Worm (Caenorhabditis elegans) whole organism, L2 larva: ENCODE data around the gene txt-18.

Experiments
- F13H6.1 ChIP-seq: sonication (generic microtip); optimal IDR thresholded peaks from 2 replicates; lab custom pipeline; 2016; ENCODE audit warnings: missing genetic modification characterization, missing compliant biosample characterization
- R02D3.7 ChIP-seq: fragments of 150-350 bp; optimal IDR thresholded peaks from 2 replicates; lab custom pipeline; 2014; ENCODE audit warnings: missing biosample characterization, missing genetic modification characterization
- Y55F3AM.14 ChIP-seq: fragments of 200-800 bp; sonication (Bioruptor generic); optimal IDR thresholded peaks from 2 replicates; lab custom pipeline; 2018; ENCODE audit warnings: mild to moderate bottlenecking, missing genetic modification characterization, missing compliant biosample characterization
- ZK546.5 ChIP-seq: sonication (generic microtip); optimal IDR thresholded peaks from 2 replicates; lab custom pipeline; 2017; ENCODE audit warnings: missing biosample characterization, missing genetic modification characterization
- alr-1 ChIP-seq: fragments of 150-350 bp; optimal IDR thresholded peaks from 2 replicates; lab custom pipeline; 2014; ENCODE audit warnings: missing biosample characterization, missing genetic modification characterization
- aly-2 ChIP-seq: fragments of 150-350 bp; optimal IDR thresholded peaks from 2 replicates; lab custom pipeline; 2014; ENCODE audit warnings: missing biosample characterization, missing genetic modification characterization
- ama-1 ChIP-seq: fragments of 150-350 bp; optimal IDR thresholded peaks from 2 replicates; lab custom pipeline; 2018; ENCODE audit warnings: inconsistent platforms
- ceh-16 ChIP-seq: fragments of 150-350 bp; optimal IDR thresholded peaks from 2 replicates; lab custom pipeline; 2014; ENCODE audit warnings: missing biosample characterization, missing genetic modification characterization
- ceh-82 ChIP-seq: fragments of 150-350 bp; optimal IDR thresholded peaks from 2 replicates; lab custom pipeline; 2014; ENCODE audit warnings: missing biosample characterization, missing genetic modification characterization
- crh-2 ChIP-seq: sonication (generic microtip); optimal IDR thresholded peaks from 2 replicates; lab custom pipeline; 2017; ENCODE audit warnings: missing biosample characterization, missing genetic modification characterization
- dmd-4 ChIP-seq: sonication (generic microtip); optimal IDR thresholded peaks from 2 replicates; lab custom pipeline; 2017; ENCODE audit warnings: missing biosample characterization, missing genetic modification characterization
- egl-27 ChIP-seq: sonication (generic microtip); optimal IDR thresholded peaks from 3 replicates; lab custom pipeline; 2017; ENCODE audit warnings: missing biosample characterization, missing genetic modification reagents, missing genetic modification characterization
- elt-1 ChIP-seq: fragments of 150-350 bp; optimal IDR thresholded peaks from 2 replicates; lab custom pipeline; 2014; ENCODE audit warnings: missing biosample characterization, missing genetic modification characterization
- fos-1 ChIP-seq: fragments of 150-350 bp; optimal IDR thresholded peaks from 2 replicates; lab custom pipeline; 2014; ENCODE audit warnings: missing biosample characterization, missing genetic modification characterization
- gmeb-1 ChIP-seq: fragments of 150-350 bp; optimal IDR thresholded peaks from 2 replicates; lab custom pipeline; 2014; ENCODE audit warnings: missing biosample characterization, missing genetic modification characterization
- lin-13 ChIP-seq: fragments of 150-350 bp; optimal IDR thresholded peaks from 2 replicates; lab custom pipeline; 2014; ENCODE audit warnings: missing biosample characterization, missing genetic modification reagents, missing genetic modification characterization
- lsy-2 ChIP-seq, 2 experiments: fragments of 150-350 bp in 1 of 2; sonication (generic microtip) in 1 of 2; optimal IDR thresholded peaks; 2 replicates each; lab custom pipeline; 2014 to 2017; ENCODE audit warnings: missing biosample characterization in 2 of 2, missing genetic modification characterization in 2 of 2
- mab-5 ChIP-seq: fragments of 150-350 bp; optimal IDR thresholded peaks from 2 replicates; lab custom pipeline; 2014; ENCODE audit warnings: missing biosample characterization, missing genetic modification characterization
- mdl-1 ChIP-seq, 2 experiments: fragments of 150-350 bp in 1 of 2; sonication (generic microtip) in 1 of 2; optimal IDR thresholded peaks; 2 replicates each; lab custom pipeline; 2017; ENCODE audit warnings: missing biosample characterization in 2 of 2, missing genetic modification characterization in 2 of 2
- nhr-10 ChIP-seq: sonication (generic microtip); optimal IDR thresholded peaks from 2 replicates; lab custom pipeline; 2017; ENCODE audit warnings: missing biosample characterization, missing genetic modification characterization
- nhr-11 ChIP-seq: fragments of 150-350 bp; optimal IDR thresholded peaks from 2 replicates; lab custom pipeline; 2014; ENCODE audit warnings: missing biosample characterization, missing genetic modification characterization
- nhr-12 ChIP-seq: fragments of 150-350 bp; optimal IDR thresholded peaks from 2 replicates; lab custom pipeline; 2014; ENCODE audit warnings: missing biosample characterization, missing genetic modification characterization
- nhr-129 ChIP-seq: fragments of 150-350 bp; optimal IDR thresholded peaks from 2 replicates; lab custom pipeline; 2014; ENCODE audit warnings: missing biosample characterization, missing genetic modification characterization
- nhr-21 ChIP-seq: fragments of 150-350 bp; optimal IDR thresholded peaks from 2 replicates; lab custom pipeline; 2014; ENCODE audit warnings: missing biosample characterization, missing genetic modification characterization
- nhr-23 ChIP-seq: fragments of 150-350 bp; optimal IDR thresholded peaks from 2 replicates; lab custom pipeline; 2014; ENCODE audit warnings: missing biosample characterization, missing genetic modification reagents, missing genetic modification characterization
- nhr-237 ChIP-seq: fragments of 150-350 bp; optimal IDR thresholded peaks from 2 replicates; lab custom pipeline; 2014; ENCODE audit warnings: missing biosample characterization, missing genetic modification characterization
- nhr-25 ChIP-seq: fragments of 150-350 bp; sonication (generic microtip); optimal IDR thresholded peaks from 3 replicates; lab custom pipeline; 2014; ENCODE audit warnings: missing biosample characterization, missing genetic modification characterization
- nhr-6 ChIP-seq: fragments of 150-350 bp; optimal IDR thresholded peaks from 2 replicates; lab custom pipeline; 2014; ENCODE audit warnings: missing biosample characterization, missing genetic modification characterization
- nhr-77 ChIP-seq: fragments of 150-350 bp; optimal IDR thresholded peaks from 2 replicates; lab custom pipeline; 2014; ENCODE audit warnings: missing biosample characterization, missing genetic modification characterization
- peb-1 ChIP-seq: fragments of 150-350 bp; optimal IDR thresholded peaks from 2 replicates; lab custom pipeline; 2014; ENCODE audit warnings: missing biosample characterization, missing genetic modification characterization
- sem-4 ChIP-seq: fragments of 150-350 bp; optimal IDR thresholded peaks from 2 replicates; lab custom pipeline; 2014; ENCODE audit warnings: missing biosample characterization, missing genetic modification reagents, missing genetic modification characterization
- skn-1 ChIP-seq: sonication (generic microtip); optimal IDR thresholded peaks from 2 replicates; lab custom pipeline; 2017; ENCODE audit warnings: missing biosample characterization, missing genetic modification characterization
- sma-3 ChIP-seq: sonication (generic microtip); optimal IDR thresholded peaks from 2 replicates; lab custom pipeline; 2016; ENCODE audit warnings: missing genetic modification reagents, missing genetic modification characterization, missing compliant biosample characterization
- sma-9 ChIP-seq, 2 experiments: fragments of 150-350 bp in 1 of 2; sonication (generic microtip) in 1 of 2; optimal IDR thresholded peaks; 2 replicates each; lab custom pipeline; 2014 to 2016; ENCODE audit warnings: missing genetic modification characterization in 2 of 2, mild to moderate bottlenecking in 1 of 2, missing biosample characterization in 1 of 2, missing compliant biosample characterization in 1 of 2, missing genetic modification reagents in 1 of 2, moderate library complexity in 1 of 2
- snpc-4 ChIP-seq: fragments of 150-350 bp; optimal IDR thresholded peaks from 2 replicates; lab custom pipeline; 2014; ENCODE audit warnings: missing biosample characterization, missing genetic modification characterization
- unc-39 ChIP-seq: fragments of 150-350 bp; optimal IDR thresholded peaks from 2 replicates; lab custom pipeline; 2014; ENCODE audit warnings: missing biosample characterization, missing genetic modification characterization
- unc-55 ChIP-seq: fragments of 150-350 bp; sonication (generic microtip); optimal IDR thresholded peaks from 3 replicates; lab custom pipeline; 2014; ENCODE audit warnings: missing biosample characterization, missing genetic modification reagents, missing genetic modification characterization
- zag-1 ChIP-seq: fragments of 150-350 bp; optimal IDR thresholded peaks from 2 replicates; lab custom pipeline; 2014; ENCODE audit warnings: missing biosample characterization, missing genetic modification characterization
- ztf-11 ChIP-seq: sonication (generic microtip); optimal IDR thresholded peaks from 2 replicates; lab custom pipeline; 2017; ENCODE audit warnings: missing biosample characterization, missing genetic modification characterization
- ztf-4 ChIP-seq: fragments of 150-350 bp; optimal IDR thresholded peaks from 2 replicates; lab custom pipeline; 2014; ENCODE audit warnings: missing biosample characterization, missing genetic modification characterization

The txt-18 gene

ce11 chrII:6370110-6370509 is 26.2 kb downstream of the txt-18 start (continued):
- TF ChIP-seq elt-1 (tag; lab: Kevin White, UChicago), result no peak
- TF ChIP-seq fos-1 (tag; lab: Kevin White, UChicago), result peak; percentile 53
- no peak for TF ChIP-seq sem-4 (tag; lab: Kevin White, UChicago)
- TF ChIP-seq ztf-4 (tag; lab: Kevin White, UChicago), result peak; percentile 60

DNA sequence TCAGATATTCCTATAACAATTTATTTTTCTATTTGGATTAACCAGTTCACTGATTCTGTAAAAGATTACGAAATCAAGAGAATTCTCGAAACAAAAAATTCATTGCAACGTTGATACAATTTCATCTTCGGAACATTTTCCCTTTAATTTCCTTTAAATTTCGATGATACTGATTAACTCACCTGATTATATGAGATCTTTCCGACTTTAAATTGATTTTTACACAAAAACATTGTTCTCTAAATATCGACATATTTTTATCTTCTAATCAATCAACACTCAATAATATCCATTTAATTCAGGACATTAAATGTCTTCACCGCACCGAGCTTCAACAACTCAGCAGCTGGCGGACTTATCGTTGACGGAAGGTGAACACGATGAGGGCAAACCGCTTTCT is 27.1 kb downstream of the txt-18 start, which contains the start of gene lin-23:
Gene lin-23 (plus strand): TSS at position 301 of the 400 bp plus-strand sequence.
- TF ChIP-seq nhr-21 (tag; lab: Kevin White, UChicago), result no peak
- no peak for TF ChIP-seq crh-2 (tag; lab: Kevin White, UChicago)
- no peak for TF ChIP-seq egl-27
- TF ChIP-seq nhr-237 (tag; lab: Kevin White, UChicago), result no peak
- TF ChIP-seq mab-5, result no peak
- TF ChIP-seq ceh-82 (tag; lab: Kevin White, UChicago), result no peak
- no peak for TF ChIP-seq lsy-2 (tag; optimal IDR thresholded peaks at IDR 0.05; lab: Kevin White, UChicago)
- no peak for TF ChIP-seq R02D3.7 (tag; lab: Kevin White, UChicago)
- no peak for TF ChIP-seq nhr-10 (tag; lab: Kevin White, UChicago)
- TF ChIP-seq Y55F3AM.14 (GFP tag; lab: Kevin White, UChicago), result no peak
- TF ChIP-seq dmd-4 (tag; lab: Kevin White, UChicago), result no peak
- TF ChIP-seq nhr-6 (tag; lab: Kevin White, UChicago), result no peak
- no peak for TF ChIP-seq nhr-12 (tag; lab: Kevin White, UChicago)
- no peak for TF ChIP-seq zag-1 (tag; lab: Kevin White, UChicago)
- TF ChIP-seq ceh-16 (tag; lab: Kevin White, UChicago), result no peak
- TF ChIP-seq nhr-77 (tag; lab: Kevin White, UChicago), result no peak
- no peak for TF ChIP-seq snpc-4 (tag; lab: Kevin White, UChicago)
- no peak for TF ChIP-seq ztf-11 (tag; lab: Kevin White, UChicago)
- no peak for TF ChIP-seq nhr-25 (tag; lab: Kevin White, UChicago)
- no peak for TF ChIP-seq sma-9 (GFP tag; optimal IDR thresholded peaks at IDR 0.05; lab: Kevin White, UChicago)
- TF ChIP-seq sma-9 (tag; optimal IDR thresholded peaks at IDR 0.05; lab: Kevin White, UChicago), result no peak

ce11 chrII:6373361-6373760 is 29.5 kb downstream of the txt-18 start:
- no peak for TF ChIP-seq skn-1 (tag; lab: Kevin White, UChicago)
- no peak for TF ChIP-seq Y55F3AM.14 (GFP tag; lab: Kevin White, UChicago)
- no peak for TF ChIP-seq nhr-129
- TF ChIP-seq nhr-23 (tag; lab: Kevin White, UChicago), result no peak
- no peak for TF ChIP-seq nhr-6 (tag; lab: Kevin White, UChicago)
- no peak for TF ChIP-seq ZK546.5

ce11 chrII:6374646-6375045 is 30.8 kb downstream of the txt-18 start:
- TF ChIP-seq aly-2 (tag; lab: Kevin White, UChicago) (no peak), ama-1 (lab: Kevin White, UChicago) (peak; percentile 40), gmeb-1 (tag; lab: Kevin White, UChicago) (peak; percentile 18), nhr-10 (tag; lab: Kevin White, UChicago) (no peak), unc-55 (no peak), ZK546.5 (no peak), lsy-2 (tag; optimal IDR thresholded peaks at IDR 0.05; lab: Kevin White, UChicago) (peak in 1 of 2 experiments; percentile 13), peb-1 (tag; lab: Kevin White, UChicago) (no peak), ceh-16 (tag; lab: Kevin White, UChicago) (no peak), lin-13 (no peak), nhr-11 (tag; lab: Kevin White, UChicago) (no peak), nhr-129 (peak; percentile 24), F13H6.1 (no peak), mdl-1 (tag; optimal IDR thresholded peaks at IDR 0.05; lab: Kevin White, UChicago) (no peak), nhr-12 (tag; lab: Kevin White, UChicago) (no peak), snpc-4 (tag; lab: Kevin White, UChicago) (no peak), sma-9 (GFP tag; optimal IDR thresholded peaks at IDR 0.05; lab: Kevin White, UChicago) (no peak), sma-9 (tag; optimal IDR thresholded peaks at IDR 0.05; lab: Kevin White, UChicago) (no peak), egl-27 (no peak), nhr-25 (tag; lab: Kevin White, UChicago) (no peak), fos-1 (tag; lab: Kevin White, UChicago) (peak; percentile 43), crh-2 (tag; lab: Kevin White, UChicago) (peak; percentile 40), Y55F3AM.14 (GFP tag; lab: Kevin White, UChicago) (no peak), sma-3 (GFP tag; lab: Kevin White, UChicago) (no peak), alr-1 (tag; lab: Kevin White, UChicago) (no peak), unc-39 (tag; lab: Kevin White, UChicago) (no peak)
